Worm (Caenorhabditis elegans): ENCODE data around the gene T25E4.1.

ce11 chrII:5531855-5532328, 46.2 kb upstream of the T25E4.1 start, which contains the start of gene C17C3.9:
- no peak for TF ChIP-seq nhr-102 (tag; optimal IDR thresholded peaks at IDR 0.05)
- TF ChIP-seq skn-1 (tag; optimal IDR thresholded peaks at IDR 0.05): no peak
- no peak for TF ChIP-seq nhr-76 (tag; optimal IDR thresholded peaks at IDR 0.05)
- peak in 1 of 2 experiments; percentile 91 for TF ChIP-seq unc-62 (GFP tag; optimal IDR thresholded peaks at IDR 0.05 in 1 of 2)
- no peak for TF ChIP-seq unc-62 (tag; optimal IDR thresholded peaks at IDR 0.05)
- no peak for TF ChIP-seq snpc-1.2 (GFP tag; IDR thresholded peaks at IDR 0.05)
- TF ChIP-seq dmd-9 (GFP tag; IDR thresholded peaks at IDR 0.05): no peak
- TF ChIP-seq ceh-20 (GFP tag; IDR thresholded peaks at IDR 0.05): no peak

Data from whole organism, L4 larva.